Comparison of ENCODE assay signal across 1 fruit fly cellular context in genomic region chr3L:16160420-16161069, dm6.
TF ChIP-seq lines count a peak whose summit lies in the region.

No protein-coding gene starts in this region.

TF ChIP-seq in whole organism, embryonic, 481 proteins besides CTCF, POLR2A, EP300 and RAD21 (continued from another document):
- TF ChIP-seq BEAF-32 (GFP tag; optimal IDR thresholded peaks at IDR 0.05; lab: Kevin White, UChicago) (no peak), Hmr (GFP tag; optimal IDR thresholded peaks at IDR 0.05; lab: Kevin White, UChicago) (peak; percentile 81), Ada2b (GFP tag; IDR thresholded peaks at IDR 0.05; lab: Robert Waterston, UW) (no peak), tx (GFP tag; optimal IDR thresholded peaks at IDR 0.05; lab: Kevin White, UChicago) (peak; percentile 48), CG17568 (GFP tag; optimal IDR thresholded peaks at IDR 0.05; lab: Kevin White, UChicago) (no peak), shn (GFP tag; optimal IDR thresholded peaks at IDR 0.05; lab: Kevin White, UChicago) (peak; percentile 73), CG1529 (GFP tag; optimal IDR thresholded peaks at IDR 0.05; lab: Kevin White, UChicago) (peak; percentile 12), CG7987 (GFP tag; optimal IDR thresholded peaks at IDR 0.05; lab: Kevin White, UChicago) (peak; percentile 55), E2f2 (GFP tag; IDR thresholded peaks at IDR 0.05; lab: Robert Waterston, UW) (no peak), croc (GFP tag; conservative IDR thresholded peaks at IDR 0.05; lab: Robert Waterston, UW) (peak; percentile 41; the same call in 2 of the 3 replicates), CG10209 (GFP tag; optimal IDR thresholded peaks at IDR 0.05; lab: Kevin White, UChicago) (peak; percentile 75), GATAe (GFP tag; conservative IDR thresholded peaks at IDR 0.05; lab: Robert Waterston, UW) (no peak; the same call in 1 of the 2 replicates), CG13123 (GFP tag; optimal IDR thresholded peaks at IDR 0.05; lab: Kevin White, UChicago) (no peak), kay (GFP tag; optimal IDR thresholded peaks at IDR 0.05; lab: Kevin White, UChicago) (peak; percentile 34), Myb (GFP tag; optimal IDR thresholded peaks at IDR 0.05; lab: Kevin White, UChicago) (peak; percentile 43), CG8388 (GFP tag; optimal IDR thresholded peaks at IDR 0.05; lab: Kevin White, UChicago) (peak; percentile 48), sr (GFP tag; IDR thresholded peaks at IDR 0.05; lab: Robert Waterston, UW) (no peak), CG12391 (tag; optimal IDR thresholded peaks at IDR 0.05; lab: Kevin White, UChicago) (peak; percentile 63), CG10979 (tag; optimal IDR thresholded peaks at IDR 0.05; lab: Kevin White, UChicago) (peak; percentile 49), so (GFP tag; IDR thresholded peaks at IDR 0.05; lab: Robert Waterston, UW) (no peak; the same call in 2 of the 3 replicates), CG15696 (tag; optimal IDR thresholded peaks at IDR 0.05; lab: Kevin White, UChicago) (peak; percentile 29), CG33557 (GFP tag; optimal IDR thresholded peaks at IDR 0.05; lab: Kevin White, UChicago) (no peak), ci (GFP tag; IDR thresholded peaks at IDR 0.05; lab: Robert Waterston, UW) (no peak), chm (GFP tag; IDR thresholded peaks at IDR 0.05; lab: Robert Waterston, UW) (no peak), luna (GFP tag; optimal IDR thresholded peaks at IDR 0.05; lab: Kevin White, UChicago) (no peak), bbx (GFP tag; IDR thresholded peaks at IDR 0.05; lab: Robert Waterston, UW; ENCODE audit: partially characterized antibody) (no peak), gsb-n (tag; optimal IDR thresholded peaks at IDR 0.05; lab: Kevin White, UChicago) (no peak), CG10654 (GFP tag; optimal IDR thresholded peaks at IDR 0.05; lab: Kevin White, UChicago) (peak; percentile 39), tup (GFP tag; optimal IDR thresholded peaks at IDR 0.05; lab: Kevin White, UChicago) (no peak), mirr (GFP tag; optimal IDR thresholded peaks at IDR 0.05; lab: Kevin White, UChicago) (peak; percentile 53), CG17359 (tag; optimal IDR thresholded peaks at IDR 0.05; lab: Kevin White, UChicago) (peak; percentile 0)
